Fruit fly (Drosophila melanogaster): ENCODE results near the gene CG14230.

DNA sequence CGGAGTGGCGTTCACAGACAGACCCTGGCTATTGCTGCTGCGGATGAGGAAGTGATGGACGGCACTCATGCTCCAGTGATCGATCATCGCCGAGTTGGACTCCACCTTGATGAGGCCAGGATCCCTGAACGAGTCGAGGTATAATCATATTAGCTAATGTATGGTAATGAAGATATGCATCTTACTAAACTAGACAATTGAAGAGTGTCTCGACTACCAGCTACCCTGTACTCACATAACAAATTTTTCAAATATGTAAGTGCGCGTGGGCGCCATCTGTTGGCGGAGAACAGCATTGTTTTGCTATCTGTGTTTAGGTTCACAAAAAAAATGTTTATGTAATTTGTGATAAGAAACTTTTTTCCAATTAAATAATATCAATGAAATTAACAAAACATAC, 24.8 kb upstream of the CG14230 start:
- no peak for TF ChIP-seq Dll (optimal IDR thresholded peaks at IDR 0.05)
- no peak for TF ChIP-seq pan (optimal IDR thresholded peaks at IDR 0.05)
- no peak for TF ChIP-seq CG8478 (optimal IDR thresholded peaks at IDR 0.05)
